Worm (Caenorhabditis elegans) whole organism, early embryonic: ENCODE results near the gene brc-1.

Source experiments
- B0310.2 ChIP-seq: sonication (generic microtip); optimal IDR thresholded peaks from 2 replicates; lab custom pipeline; 2016; ENCODE audit warnings: mild to moderate bottlenecking, missing genetic modification characterization, missing compliant biosample characterization
- F13C5.2 ChIP-seq: sonication (generic microtip); optimal IDR thresholded peaks from 2 replicates; lab custom pipeline; 2017; ENCODE audit warnings: mild to moderate bottlenecking, missing genetic modification characterization, inconsistent platforms, missing compliant biosample characterization
- aly-1 ChIP-seq: sonication (generic microtip); optimal IDR thresholded peaks from 2 replicates; lab custom pipeline; 2016; ENCODE audit warnings: missing genetic modification characterization, missing compliant biosample characterization
- ama-1 ChIP-seq: fragments of 150-350 bp; optimal IDR thresholded peaks from 2 replicates; lab custom pipeline; 2014
- ceh-13 ChIP-seq: fragments of 200-800 bp; sonication (Bioruptor generic); optimal IDR thresholded peaks from 2 replicates; lab custom pipeline; 2018; ENCODE audit warnings: mild to moderate bottlenecking, missing genetic modification characterization, missing compliant biosample characterization
- ceh-36 ChIP-seq: sonication (generic microtip); optimal IDR thresholded peaks from 2 replicates; lab custom pipeline; 2016; ENCODE audit warnings: missing genetic modification characterization, inconsistent platforms, missing compliant biosample characterization
- ets-7 ChIP-seq: sonication (generic microtip); optimal IDR thresholded peaks from 2 replicates; lab custom pipeline; 2016; ENCODE audit warnings: missing genotype, missing genetic modification characterization, missing compliant biosample characterization
- flt-1 ChIP-seq: fragments of 200-800 bp; sonication (Bioruptor generic); IDR thresholded peaks from 2 replicates; pipeline ENCODE4 v1.3.6; 2022; ENCODE audit warnings: missing genetic modification characterization, missing compliant biosample characterization
- hmbx-1 ChIP-seq: sonication (generic microtip); optimal IDR thresholded peaks from 2 replicates; lab custom pipeline; 2016; ENCODE audit warnings: mild to moderate bottlenecking, missing genetic modification characterization, missing compliant biosample characterization
- hmg-4 ChIP-seq: fragments of 200-800 bp; sonication (Bioruptor generic); optimal IDR thresholded peaks from 2 replicates; lab custom pipeline; 2018; ENCODE audit warnings: mild to moderate bottlenecking, missing genetic modification characterization, missing compliant biosample characterization
- hnd-1 ChIP-seq: sonication (generic microtip); optimal IDR thresholded peaks from 2 replicates; lab custom pipeline; 2016; ENCODE audit warnings: missing genetic modification characterization, missing compliant biosample characterization
- pes-1 ChIP-seq: fragments of 200-800 bp; sonication (Bioruptor generic); IDR thresholded peaks from 2 replicates; pipeline ENCODE4 v1.3.6; 2022; ENCODE audit warnings: missing genetic modification reagents, missing genetic modification characterization, missing compliant biosample characterization
- scrt-1 ChIP-seq: fragments of 200-800 bp; sonication (Bioruptor generic); IDR thresholded peaks from 2 replicates; pipeline ENCODE4 v1.3.6; 2022; ENCODE audit warnings: missing genetic modification characterization, missing compliant biosample characterization
- sea-1 ChIP-seq: fragments of 200-800 bp; sonication (Bioruptor generic); conservative IDR thresholded peaks from 2 replicates; pipeline ENCODE4 v1.3.6; 2022; ENCODE audit warnings: missing genetic modification characterization, missing compliant biosample characterization
- tbx-11 ChIP-seq: fragments of 200-800 bp; sonication (Bioruptor generic); IDR thresholded peaks from 2 replicates; pipeline ENCODE4 v1.3.6; 2022; ENCODE audit warnings: missing genetic modification characterization, missing compliant biosample characterization
- tbx-37 ChIP-seq: fragments of 200-800 bp; sonication (Bioruptor generic); conservative IDR thresholded peaks from 2 replicates; pipeline ENCODE4 v1.3.6; 2022; ENCODE audit warnings: missing genetic modification reagents, missing genetic modification characterization, missing compliant biosample characterization
- tra-4 ChIP-seq: sonication (generic microtip); optimal IDR thresholded peaks from 2 replicates; lab custom pipeline; 2017; ENCODE audit warnings: missing genetic modification characterization, missing compliant biosample characterization

Gene brc-1

ce11 chrIII:3862918-3863385 is at the start of gene brc-1:
Gene brc-1 (minus strand): TSS chrIII:3862968.
- TF ChIP-seq ceh-13 (GFP tag; lab: Kevin White, UChicago) (no peak), hmbx-1 (tag; lab: Kevin White, UChicago) (no peak), F13C5.2 (tag; lab: Kevin White, UChicago) (peak; percentile 84), hmg-4 (GFP tag; lab: Kevin White, UChicago) (peak; percentile 53), pes-1 (GFP tag; lab: Robert Waterston, UW) (0 out of 2 replicates have a peak, but pooled peaks have one; percentile 31), flt-1 (GFP tag; lab: Robert Waterston, UW) (peak; percentile 32; the same call in 1 of the 2 replicates), B0310.2 (tag; lab: Kevin White, UChicago) (peak; percentile 31), tra-4 (no peak), ama-1 (lab: Kevin White, UChicago) (no peak), tbx-37 (no peak), hnd-1 (tag; lab: Kevin White, UChicago) (no peak), tbx-11 (GFP tag; lab: Robert Waterston, UW) (no peak), sea-1 (GFP tag; lab: Robert Waterston, UW) (peak; percentile 48; the same call in 1 of the 2 replicates), ets-7 (tag; lab: Kevin White, UChicago) (no peak), aly-1 (tag; lab: Kevin White, UChicago) (no peak), ceh-36 (tag; lab: Kevin White, UChicago) (no peak)

ce11 chrIII:3908205-3908604 is 45.4 kb upstream of the brc-1 start:
- no peak for TF ChIP-seq ceh-36 (tag; lab: Kevin White, UChicago)
- TF ChIP-seq sea-1 (GFP tag; lab: Robert Waterston, UW): no peak

- TF ChIP-seq hmg-4 (GFP tag; lab: Kevin White, UChicago) (no peak), pes-1 (GFP tag; lab: Robert Waterston, UW) (no peak), flt-1 (GFP tag; lab: Robert Waterston, UW) (no peak), hnd-1 (tag; lab: Kevin White, UChicago) (no peak), tbx-37 (no peak), tbx-11 (GFP tag; lab: Robert Waterston, UW) (no peak), tra-4 (no peak), B0310.2 (tag; lab: Kevin White, UChicago) (no peak), F13C5.2 (tag; lab: Kevin White, UChicago) (no peak), hmbx-1 (tag; lab: Kevin White, UChicago) (no peak), sea-1 (GFP tag; lab: Robert Waterston, UW) (no peak), scrt-1 (no peak), ceh-13 (GFP tag; lab: Kevin White, UChicago) (no peak), aly-1 (tag; lab: Kevin White, UChicago) (no peak), ama-1 (lab: Kevin White, UChicago) (no peak), ceh-36 (tag; lab: Kevin White, UChicago) (no peak), ets-7 (tag; lab: Kevin White, UChicago) (no peak)
These were observed 44.8 kb upstream of the brc-1 start, which contains the start of gene mmcm-1 for ce11 chrIII:3907587-3907986. Gene mmcm-1 (minus strand): TSS chrIII:3907687.

- no peak for TF ChIP-seq tbx-37
- no peak for TF ChIP-seq tbx-11 (GFP tag; lab: Robert Waterston, UW)
- TF ChIP-seq scrt-1: no peak
- TF ChIP-seq flt-1 (GFP tag; lab: Robert Waterston, UW): no peak
- TF ChIP-seq hnd-1 (tag; lab: Kevin White, UChicago): no peak
These were observed 43.7 kb upstream of the brc-1 start for ce11 chrIII:3906481-3906880.

- TF ChIP-seq aly-1 (tag; lab: Kevin White, UChicago) (no peak), ama-1 (lab: Kevin White, UChicago) (no peak), F13C5.2 (tag; lab: Kevin White, UChicago) (no peak), B0310.2 (tag; lab: Kevin White, UChicago) (no peak), hnd-1 (tag; lab: Kevin White, UChicago) (no peak), ets-7 (tag; lab: Kevin White, UChicago) (no peak), tbx-37 (no peak), pes-1 (GFP tag; lab: Robert Waterston, UW) (no peak), ceh-13 (GFP tag; lab: Kevin White, UChicago) (no peak), hmg-4 (GFP tag; lab: Kevin White, UChicago) (no peak), flt-1 (GFP tag; lab: Robert Waterston, UW) (no peak), tra-4 (no peak)
These were observed 40.0 kb upstream of the brc-1 start for ce11 chrIII:3902588-3903325.

ce11 chrIII:3901542-3901941 is 38.8 kb upstream of the brc-1 start, which contains the start of gene tir-1:
Gene tir-1 (minus strand): TSS chrIII:3901642.
- TF ChIP-seq hmg-4 (GFP tag; lab: Kevin White, UChicago) (no peak), sea-1 (GFP tag; lab: Robert Waterston, UW) (no peak), ceh-36 (tag; lab: Kevin White, UChicago) (no peak), hmbx-1 (tag; lab: Kevin White, UChicago) (no peak), tra-4 (no peak), B0310.2 (tag; lab: Kevin White, UChicago) (no peak), ama-1 (lab: Kevin White, UChicago) (no peak), hnd-1 (tag; lab: Kevin White, UChicago) (no peak), tbx-37 (no peak), aly-1 (tag; lab: Kevin White, UChicago) (no peak), flt-1 (GFP tag; lab: Robert Waterston, UW) (no peak), tbx-11 (GFP tag; lab: Robert Waterston, UW) (no peak), pes-1 (GFP tag; lab: Robert Waterston, UW) (no peak)

- TF ChIP-seq tra-4 (no peak), ama-1 (lab: Kevin White, UChicago) (no peak), tbx-11 (GFP tag; lab: Robert Waterston, UW) (no peak), tbx-37 (no peak), ets-7 (tag; lab: Kevin White, UChicago) (no peak), scrt-1 (no peak), flt-1 (GFP tag; lab: Robert Waterston, UW) (no peak), sea-1 (GFP tag; lab: Robert Waterston, UW) (no peak), ceh-13 (GFP tag; lab: Kevin White, UChicago) (no peak), ceh-36 (tag; lab: Kevin White, UChicago) (no peak), hnd-1 (tag; lab: Kevin White, UChicago) (no peak), hmg-4 (GFP tag; lab: Kevin White, UChicago) (no peak), F13C5.2 (tag; lab: Kevin White, UChicago) (no peak), aly-1 (tag; lab: Kevin White, UChicago) (no peak), pes-1 (GFP tag; lab: Robert Waterston, UW) (no peak), B0310.2 (tag; lab: Kevin White, UChicago) (no peak), hmbx-1 (tag; lab: Kevin White, UChicago) (no peak)
These were observed 36.1 kb upstream of the brc-1 start for ce11 chrIII:3898850-3899249.
